Fruit fly (Drosophila melanogaster): Measurements from ENCODE around the gene CG14834.

CG14834 gene

DNA sequence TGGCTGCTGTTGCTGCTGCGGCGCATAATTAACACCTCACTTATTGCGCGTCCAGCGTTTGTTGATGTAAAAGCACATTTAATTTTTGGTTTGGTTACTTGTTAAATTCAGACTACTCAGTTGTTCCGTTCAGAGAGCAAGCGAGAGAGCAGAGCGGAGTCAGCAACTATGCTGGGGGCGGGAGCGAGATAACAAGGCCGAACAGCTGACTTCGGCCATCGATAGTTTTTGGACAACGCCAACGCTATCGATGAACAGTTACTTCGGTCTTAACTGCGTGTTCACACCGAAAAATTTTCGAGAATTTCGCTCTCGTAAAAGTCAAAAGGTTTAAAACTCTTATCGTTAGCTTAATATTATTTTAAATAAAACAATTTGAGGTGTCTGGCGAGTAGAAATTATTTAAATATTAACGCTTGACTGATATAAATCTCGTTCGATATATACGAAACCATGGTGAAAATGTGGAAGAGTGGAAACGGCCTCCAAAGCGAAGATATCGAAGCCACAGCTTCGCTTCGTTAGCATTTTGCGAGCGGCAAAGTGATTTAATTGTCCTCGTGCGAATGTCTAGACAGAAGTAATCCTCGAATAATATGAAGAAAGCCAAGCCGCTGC lies 34.5 kb upstream of the CG14834 start, which contains the start of the genes SMSr and smid (continued):
- peak; percentile 52 for TF ChIP-seq HmgZ (tag; optimal IDR thresholded peaks at IDR 0.05)
- TF ChIP-seq H15 (GFP tag; IDR thresholded peaks at IDR 0.05), result 0 out of 3 replicates have a peak, but pooled peaks have one; percentile 46
- no peak for TF ChIP-seq esg (GFP tag; conservative IDR thresholded peaks at IDR 0.05)
- peak; percentile 47 for TF ChIP-seq CG8089 (GFP tag; optimal IDR thresholded peaks at IDR 0.05)
- TF ChIP-seq CG1832 (GFP tag; optimal IDR thresholded peaks at IDR 0.05), result peak; percentile 80
- TF ChIP-seq HLH54F (GFP tag; optimal IDR thresholded peaks at IDR 0.05), result peak; percentile 55
- TF ChIP-seq CG2202 (tag; optimal IDR thresholded peaks at IDR 0.05), result no peak
- peak; percentile 79 for TF ChIP-seq Mad (GFP tag; optimal IDR thresholded peaks at IDR 0.05)
- TF ChIP-seq CG3065 (GFP tag; optimal IDR thresholded peaks at IDR 0.05), result peak; percentile 4
- TF ChIP-seq Rfx (GFP tag; IDR thresholded peaks at IDR 0.05), result peak; percentile 71
- TF ChIP-seq trem (tag; optimal IDR thresholded peaks at IDR 0.05), result peak; percentile 85
- TF ChIP-seq Mrtf (GFP tag; IDR thresholded peaks at IDR 0.05), result no peak
- TF ChIP-seq nerfin-1 (tag; optimal IDR thresholded peaks at IDR 0.05), result peak; percentile 45
- TF ChIP-seq slp2 (GFP tag; optimal IDR thresholded peaks at IDR 0.05), result peak; percentile 42
- TF ChIP-seq chm (GFP tag; IDR thresholded peaks at IDR 0.05), result peak; percentile 32; the same call in 1 of the 2 replicates
- no peak for TF ChIP-seq D (optimal IDR thresholded peaks at IDR 0.05)
- peak; percentile 28 for TF ChIP-seq D (GFP tag; optimal IDR thresholded peaks at IDR 0.05)
- TF ChIP-seq MBD-R2 (GFP tag; IDR thresholded peaks at IDR 0.05), result peak; percentile 57
- peak; percentile 55 for TF ChIP-seq Meics (GFP tag; optimal IDR thresholded peaks at IDR 0.05)
- TF ChIP-seq CG43689 (GFP tag; IDR thresholded peaks at IDR 0.05), result no peak
- no peak for TF ChIP-seq CG5245 (GFP tag; optimal IDR thresholded peaks at IDR 0.05)
- no peak for TF ChIP-seq CG15601 (tag; optimal IDR thresholded peaks at IDR 0.05)
- peak; percentile 51 for TF ChIP-seq tin (GFP tag; optimal IDR thresholded peaks at IDR 0.05)
- no peak for TF ChIP-seq CG30431 (GFP tag; optimal IDR thresholded peaks at IDR 0.05)
- TF ChIP-seq bbx (GFP tag; IDR thresholded peaks at IDR 0.05; ENCODE audit: partially characterized antibody), result peak; percentile 83
- no peak for TF ChIP-seq CG12236 (GFP tag; optimal IDR thresholded peaks at IDR 0.05)
- peak; percentile 20 for TF ChIP-seq Atf3 (GFP tag; optimal IDR thresholded peaks at IDR 0.05)
- no peak for TF ChIP-seq CG11456 (GFP tag; IDR thresholded peaks at IDR 0.05)
- TF ChIP-seq CG3163 (GFP tag; optimal IDR thresholded peaks at IDR 0.05), result peak; percentile 24
- TF ChIP-seq tio (GFP tag; optimal IDR thresholded peaks at IDR 0.05), result no peak
- TF ChIP-seq Chrac-16 (GFP tag; optimal IDR thresholded peaks at IDR 0.05), result peak; percentile 54
- 0 out of 2 replicates have a peak, but pooled peaks have one; percentile 7 for TF ChIP-seq CG11247 (GFP tag; IDR thresholded peaks at IDR 0.05)
- TF ChIP-seq fd64A (GFP tag; optimal IDR thresholded peaks at IDR 0.05), result no peak
- TF ChIP-seq cas (GFP tag; IDR thresholded peaks at IDR 0.05), result no peak
- TF ChIP-seq sima (GFP tag; optimal IDR thresholded peaks at IDR 0.05), result no peak
- TF ChIP-seq Ptx1 (GFP tag; IDR thresholded peaks at IDR 0.05), result peak; percentile 71
- TF ChIP-seq mam (GFP tag; optimal IDR thresholded peaks at IDR 0.05), result peak; percentile 66
- TF ChIP-seq Six4 (GFP tag; optimal IDR thresholded peaks at IDR 0.05), result peak; percentile 35
- peak; percentile 49 for TF ChIP-seq grn (GFP tag; optimal IDR thresholded peaks at IDR 0.05)
- peak; percentile 67 for TF ChIP-seq CG18599 (GFP tag; optimal IDR thresholded peaks at IDR 0.05)
- no peak for TF ChIP-seq CG31224 (GFP tag; IDR thresholded peaks at IDR 0.05)
- no peak for TF ChIP-seq Oaz (GFP tag; IDR thresholded peaks at IDR 0.05)
- peak; percentile 52; the same call in 1 of the 2 replicates for TF ChIP-seq Atf6 (GFP tag; IDR thresholded peaks at IDR 0.05)
- no peak; the same call in 1 of the 2 replicates for TF ChIP-seq CG9215 (GFP tag; IDR thresholded peaks at IDR 0.05)
- TF ChIP-seq CG8388 (GFP tag; optimal IDR thresholded peaks at IDR 0.05), result no peak
- no peak for TF ChIP-seq ac (GFP tag; optimal IDR thresholded peaks at IDR 0.05)
- no peak; the same call in 1 of the 2 replicates for TF ChIP-seq Taf1 (GFP tag; IDR thresholded peaks at IDR 0.05)
- TF ChIP-seq CG33213 (GFP tag; optimal IDR thresholded peaks at IDR 0.05), result no peak
- peak; percentile 54 for TF ChIP-seq CG15696 (tag; optimal IDR thresholded peaks at IDR 0.05)
- TF ChIP-seq ato (GFP tag; IDR thresholded peaks at IDR 0.05; ENCODE audit: partially characterized antibody), result peak; percentile 65
- peak; percentile 85; the same call in 3 of the 4 replicates for TF ChIP-seq chinmo (GFP tag; IDR thresholded peaks at IDR 0.05; ENCODE audit: partially characterized antibody)
